Fruit fly (Drosophila melanogaster): Measurements from ENCODE around the gene fzo.

fzo gene

dm6 chr3R:23161288-23161870 lies 42.5 kb downstream of the fzo start, which contains the start of gene CG13829:
Gene CG13829, minus strand, starts transcription at chr3R:23161338.
- no peak for TF ChIP-seq CG17801 (GFP tag; optimal IDR thresholded peaks at IDR 0.05; ENCODE audit: partially characterized antibody)

- TF ChIP-seq CG17801 (GFP tag; optimal IDR thresholded peaks at IDR 0.05; ENCODE audit: partially characterized antibody) = no peak
Measured at dm6 chr3R:23159289-23159956, 44.4 kb downstream of the fzo start, which contains the start of gene VhaAC39-2. Gene VhaAC39-2, minus strand, starts transcription at chr3R:23159316.

dm6 chr3R:23157664-23158151 lies 46.1 kb downstream of the fzo start, which contains the start of gene unk:
Gene unk, minus strand, starts transcription at chr3R:23157862.
- TF ChIP-seq CG17801 (GFP tag; optimal IDR thresholded peaks at IDR 0.05; ENCODE audit: partially characterized antibody) = peak; percentile 39

dm6 chr3R:23156865-23157515 lies 46.8 kb downstream of the fzo start:
- no peak for TF ChIP-seq CG17801 (GFP tag; optimal IDR thresholded peaks at IDR 0.05; ENCODE audit: partially characterized antibody)

DNA sequence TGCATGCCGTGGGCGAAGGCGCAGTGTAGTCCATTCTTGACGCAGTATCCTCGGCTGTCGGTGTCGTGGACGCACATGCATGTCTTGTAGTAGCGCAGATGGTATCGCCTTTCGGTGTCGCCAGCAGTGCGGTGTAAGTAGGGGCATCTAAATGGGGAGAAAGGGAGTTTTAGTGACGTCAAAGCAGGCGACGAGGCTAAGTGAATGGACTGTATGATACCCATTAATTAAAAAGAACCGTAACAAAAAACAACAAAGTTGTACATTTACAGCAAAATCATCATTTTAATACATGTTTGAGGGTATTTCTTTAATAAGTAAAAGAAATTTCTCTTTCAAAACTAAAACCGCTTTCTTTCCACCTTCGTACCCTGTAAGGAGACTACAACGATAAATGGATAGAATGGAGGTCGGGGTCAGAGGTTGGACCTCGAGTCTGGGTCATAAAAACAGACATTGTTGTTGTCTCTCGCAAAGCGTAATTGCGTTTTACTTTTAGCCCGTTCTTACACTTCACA lies 47.4 kb downstream of the fzo start:
- no peak for TF ChIP-seq CG17801 (GFP tag; optimal IDR thresholded peaks at IDR 0.05; ENCODE audit: partially characterized antibody)
